Fruit fly (Drosophila melanogaster): ENCODE results near the gene Gr22d.

DNA sequence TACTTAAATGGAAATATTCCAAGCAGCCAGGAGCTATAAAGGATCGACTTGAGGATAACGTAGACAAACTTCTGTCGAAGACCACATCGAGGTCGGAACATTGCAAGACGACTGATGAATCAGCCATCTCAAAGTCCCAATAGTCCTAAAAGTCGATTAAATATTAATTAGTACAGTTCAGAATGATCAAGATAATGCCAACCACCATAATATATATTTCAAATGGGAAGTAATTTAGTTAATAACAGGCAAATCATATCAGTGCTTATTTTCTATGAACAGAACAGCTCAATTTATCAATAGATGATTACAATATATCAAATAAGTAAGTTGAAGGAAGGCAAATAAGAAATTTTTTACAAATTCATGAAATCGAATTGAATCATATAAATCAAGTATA, at the start of gene Gr22d:
- TF ChIP-seq CG1233 (GFP tag; optimal IDR thresholded peaks at IDR 0.05) (no peak), ken (GFP tag; IDR thresholded peaks at IDR 0.05) (no peak), Camta (GFP tag; optimal IDR thresholded peaks at IDR 0.05) (no peak), CG43689 (GFP tag; IDR thresholded peaks at IDR 0.05) (no peak), Hmr (GFP tag; optimal IDR thresholded peaks at IDR 0.05) (no peak), croc (GFP tag; conservative IDR thresholded peaks at IDR 0.05) (no peak), CG13775 (GFP tag; optimal IDR thresholded peaks at IDR 0.05) (no peak), slou (GFP tag; optimal IDR thresholded peaks at IDR 0.05) (no peak), mam (GFP tag; optimal IDR thresholded peaks at IDR 0.05) (no peak), tap (tag; optimal IDR thresholded peaks at IDR 0.05) (no peak), ssp (GFP tag; IDR thresholded peaks at IDR 0.05) (no peak)

Measured in whole organism, embryonic.